Comparison of ENCODE assay signal across 1 fruit fly cellular context in the genomic region with DNA sequence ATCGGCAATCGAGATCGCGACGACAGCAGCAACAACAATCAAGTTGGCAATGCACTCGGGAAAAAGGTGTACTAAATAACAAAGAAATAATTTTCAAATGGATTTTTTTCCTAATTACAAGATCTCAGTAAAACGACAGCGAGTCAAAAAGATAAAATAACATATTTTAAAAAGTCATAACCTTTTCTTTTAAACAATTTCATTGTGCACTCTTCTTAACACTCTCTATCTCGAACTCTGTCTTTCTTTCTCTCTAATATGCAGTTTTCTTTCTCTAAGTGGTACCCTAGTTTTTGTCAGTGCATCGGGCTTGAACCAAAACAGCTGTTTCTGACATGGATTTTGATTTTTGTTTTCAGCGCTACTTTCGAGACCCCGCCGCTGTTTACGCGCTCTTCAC.
A peak's percentile ranks its signal among the peaks of the same experiment; 100 is the strongest.
TF ChIP-seq lines count a peak whose summit lies in the region.

No protein-coding gene starts in this region.

TF ChIP-seq in whole organism, embryonic, 481 proteins besides CTCF, POLR2A, EP300 and RAD21 (continued from another document and continues in another):
- TF ChIP-seq MTF-1 (GFP tag; optimal IDR thresholded peaks at IDR 0.05; lab: Kevin White, UChicago; ENCODE audit: borderline replicate concordance) = no peak
- TF ChIP-seq trem (tag; optimal IDR thresholded peaks at IDR 0.05; lab: Kevin White, UChicago) = peak; percentile 34
- TF ChIP-seq Sox102F (GFP tag; optimal IDR thresholded peaks at IDR 0.05; lab: Kevin White, UChicago) = peak; percentile 84
- TF ChIP-seq az2 (GFP tag; optimal IDR thresholded peaks at IDR 0.05; lab: Kevin White, UChicago) = peak; percentile 57
- TF ChIP-seq emc (GFP tag; optimal IDR thresholded peaks at IDR 0.05; lab: Kevin White, UChicago) = peak; percentile 67
- TF ChIP-seq toy (GFP tag; IDR thresholded peaks at IDR 0.05; lab: Robert Waterston, UW) = peak; percentile 23; the same call in 1 of the 2 replicates
- TF ChIP-seq peb (GFP tag; IDR thresholded peaks at IDR 0.05; lab: Robert Waterston, UW) = peak; percentile 32; the same call in 1 of the 2 replicates
- peak; percentile 74 for TF ChIP-seq HHEX (GFP tag; optimal IDR thresholded peaks at IDR 0.05; lab: Kevin White, UChicago)
- TF ChIP-seq CrebB (tag; optimal IDR thresholded peaks at IDR 0.05; lab: Kevin White, UChicago) = peak; percentile 49
- TF ChIP-seq CG31224 (GFP tag; IDR thresholded peaks at IDR 0.05; lab: Robert Waterston, UW) = peak; percentile 74
- peak; percentile 48 for TF ChIP-seq CG7928 (GFP tag; optimal IDR thresholded peaks at IDR 0.05; lab: Kevin White, UChicago)
- peak; percentile 41 for TF ChIP-seq CG15696 (tag; optimal IDR thresholded peaks at IDR 0.05; lab: Kevin White, UChicago)
- peak; percentile 74 for TF ChIP-seq CG18262 (tag; optimal IDR thresholded peaks at IDR 0.05; lab: Kevin White, UChicago)
- no peak for TF ChIP-seq pzg (GFP tag; optimal IDR thresholded peaks at IDR 0.05; lab: Kevin White, UChicago)
- peak in 1 of 2 experiments; percentile 63 for TF ChIP-seq bsh (GFP tag; optimal IDR thresholded peaks at IDR 0.05; lab: Kevin White, UChicago)
- TF ChIP-seq seq (GFP tag; IDR thresholded peaks at IDR 0.05; lab: Robert Waterston, UW) = peak; percentile 67; the same call in 1 of the 2 replicates
- peak; percentile 67 for TF ChIP-seq sug (tag; optimal IDR thresholded peaks at IDR 0.05; lab: Kevin White, UChicago)
- TF ChIP-seq CG11696 (GFP tag; IDR thresholded peaks at IDR 0.05; lab: Robert Waterston, UW) = no peak
- TF ChIP-seq amos (GFP tag; IDR thresholded peaks at IDR 0.05; lab: Robert Waterston, UW; ENCODE audit: partially characterized antibody) = no peak
- TF ChIP-seq Xbp1 (GFP tag; optimal IDR thresholded peaks at IDR 0.05; lab: Kevin White, UChicago) = peak; percentile 71
- TF ChIP-seq CG6813 (GFP tag; optimal IDR thresholded peaks at IDR 0.05; lab: Kevin White, UChicago) = peak; percentile 55
- no peak for TF ChIP-seq HLHmδ (GFP tag; optimal IDR thresholded peaks at IDR 0.05; lab: Kevin White, UChicago)
- TF ChIP-seq corto (GFP tag; optimal IDR thresholded peaks at IDR 0.05; lab: Kevin White, UChicago) = no peak
- TF ChIP-seq Ets65A (GFP tag; lab: Kevin White, UChicago) = peak; percentile 96
- TF ChIP-seq CG12744 (GFP tag; optimal IDR thresholded peaks at IDR 0.05; lab: Kevin White, UChicago) = peak; percentile 65
- TF ChIP-seq Ptx1 (GFP tag; IDR thresholded peaks at IDR 0.05; lab: Robert Waterston, UW) = peak; percentile 85
- TF ChIP-seq CG10959 (GFP tag; IDR thresholded peaks at IDR 0.05; lab: Robert Waterston, UW) = no peak
- no peak for TF ChIP-seq CG8290 (GFP tag; optimal IDR thresholded peaks at IDR 0.05; lab: Kevin White, UChicago)
- TF ChIP-seq CG8290 (tag; optimal IDR thresholded peaks at IDR 0.05; lab: Kevin White, UChicago) = no peak
- TF ChIP-seq CG12299 (tag; optimal IDR thresholded peaks at IDR 0.05; lab: Kevin White, UChicago) = peak; percentile 59
- peak; percentile 78 for TF ChIP-seq CG12659 (GFP tag; optimal IDR thresholded peaks at IDR 0.05; lab: Kevin White, UChicago)
- peak; percentile 50 for TF ChIP-seq twi (tag; optimal IDR thresholded peaks at IDR 0.05; lab: Kevin White, UChicago)
- TF ChIP-seq gcm2 (GFP tag; optimal IDR thresholded peaks at IDR 0.05; lab: Kevin White, UChicago) = peak; percentile 50
- TF ChIP-seq CG9727 (GFP tag; optimal IDR thresholded peaks at IDR 0.05; lab: Kevin White, UChicago) = peak; percentile 74
- peak; percentile 80 for TF ChIP-seq Atf6 (GFP tag; IDR thresholded peaks at IDR 0.05; lab: Robert Waterston, UW)
- peak; percentile 25 for TF ChIP-seq kay (GFP tag; optimal IDR thresholded peaks at IDR 0.05; lab: Kevin White, UChicago)
- TF ChIP-seq nau (GFP tag; optimal IDR thresholded peaks at IDR 0.05; lab: Kevin White, UChicago) = peak; percentile 56
- peak; percentile 88 for TF ChIP-seq CG11504 (tag; optimal IDR thresholded peaks at IDR 0.05; lab: Kevin White, UChicago)
- peak; percentile 61 for TF ChIP-seq CG12219 (GFP tag; optimal IDR thresholded peaks at IDR 0.05; lab: Kevin White, UChicago)
- no peak for TF ChIP-seq CG14965 (GFP tag; optimal IDR thresholded peaks at IDR 0.05; lab: Kevin White, UChicago; ENCODE audit: borderline replicate concordance)
- peak; percentile 37 for TF ChIP-seq sd (tag; optimal IDR thresholded peaks at IDR 0.05; lab: Kevin White, UChicago)
- no peak for TF ChIP-seq tna (GFP tag; IDR thresholded peaks at IDR 0.05; lab: Robert Waterston, UW; ENCODE audit: partially characterized antibody)
- TF ChIP-seq gsb-n (tag; optimal IDR thresholded peaks at IDR 0.05; lab: Kevin White, UChicago) = peak; percentile 43
- TF ChIP-seq CG12236 (GFP tag; optimal IDR thresholded peaks at IDR 0.05; lab: Kevin White, UChicago) = peak; percentile 36
- TF ChIP-seq slp2 (GFP tag; optimal IDR thresholded peaks at IDR 0.05; lab: Kevin White, UChicago) = peak; percentile 54
- TF ChIP-seq dpn (GFP tag; optimal IDR thresholded peaks at IDR 0.05; lab: Kevin White, UChicago) = peak; percentile 68 to 81
- peak; percentile 50 for TF ChIP-seq gcm (GFP tag; optimal IDR thresholded peaks at IDR 0.05; lab: Kevin White, UChicago)
- TF ChIP-seq D (optimal IDR thresholded peaks at IDR 0.05; lab: Kevin White, UChicago) = no peak
- TF ChIP-seq D (GFP tag; optimal IDR thresholded peaks at IDR 0.05; lab: Kevin White, UChicago) = peak; percentile 64
- TF ChIP-seq mld (GFP tag; IDR thresholded peaks at IDR 0.05; lab: Robert Waterston, UW; ENCODE audit: partially characterized antibody) = no peak
- no peak for TF ChIP-seq pfk (GFP tag; optimal IDR thresholded peaks at IDR 0.05; lab: Kevin White, UChicago)
- peak; percentile 66 for TF ChIP-seq zfh2 (GFP tag; optimal IDR thresholded peaks at IDR 0.05; lab: Kevin White, UChicago)
- TF ChIP-seq tap (tag; optimal IDR thresholded peaks at IDR 0.05; lab: Kevin White, UChicago) = peak; percentile 68
- TF ChIP-seq Mrtf (GFP tag; IDR thresholded peaks at IDR 0.05; lab: Robert Waterston, UW) = peak; percentile 64; the same call in 1 of the 3 replicates
- peak; percentile 75 for TF ChIP-seq Abd-B (GFP tag; optimal IDR thresholded peaks at IDR 0.05; lab: Kevin White, UChicago)
- TF ChIP-seq fru (optimal IDR thresholded peaks at IDR 0.05; lab: Kevin White, UChicago) = no peak
- TF ChIP-seq Scr (GFP tag; IDR thresholded peaks at IDR 0.05; lab: Robert Waterston, UW; ENCODE audit: partially characterized antibody) = no peak
- peak; percentile 52 for TF ChIP-seq CG9876 (GFP tag; optimal IDR thresholded peaks at IDR 0.05; lab: Kevin White, UChicago)
- TF ChIP-seq gro (GFP tag; optimal IDR thresholded peaks at IDR 0.05; lab: Kevin White, UChicago) = peak; percentile 66
- TF ChIP-seq CG34224 (GFP tag; IDR thresholded peaks at IDR 0.05; lab: Robert Waterston, UW; ENCODE audit: partially characterized antibody) = no peak
- peak; percentile 43 for TF ChIP-seq run (tag; optimal IDR thresholded peaks at IDR 0.05; lab: Kevin White, UChicago)
- peak; percentile 67; the same call in 1 of the 2 replicates for TF ChIP-seq stc (GFP tag; IDR thresholded peaks at IDR 0.05; lab: Robert Waterston, UW)
- TF ChIP-seq CG4730 (GFP tag; IDR thresholded peaks at IDR 0.05; lab: Robert Waterston, UW) = peak; percentile 24; the same call in 1 of the 2 replicates
- TF ChIP-seq CG4282 (GFP tag; optimal IDR thresholded peaks at IDR 0.05; lab: Kevin White, UChicago) = peak; percentile 12
- TF ChIP-seq Dip3 (GFP tag; optimal IDR thresholded peaks at IDR 0.05; lab: Kevin White, UChicago) = peak; percentile 54
- peak; percentile 12 for TF ChIP-seq Atf3 (GFP tag; optimal IDR thresholded peaks at IDR 0.05; lab: Kevin White, UChicago)
- peak in 1 of 2 experiments; percentile 78 for TF ChIP-seq Dfd (GFP tag; optimal IDR thresholded peaks at IDR 0.05; lab: Kevin White, UChicago)
- no peak for TF ChIP-seq bbx (GFP tag; IDR thresholded peaks at IDR 0.05; lab: Robert Waterston, UW; ENCODE audit: partially characterized antibody)
- no peak for TF ChIP-seq CG6654 (GFP tag; optimal IDR thresholded peaks at IDR 0.05; lab: Kevin White, UChicago)
- peak; percentile 94 for TF ChIP-seq CG9215 (GFP tag; IDR thresholded peaks at IDR 0.05; lab: Robert Waterston, UW)
- peak; percentile 69 for TF ChIP-seq bab2 (GFP tag; optimal IDR thresholded peaks at IDR 0.05; lab: Kevin White, UChicago)
- peak; percentile 61 for TF ChIP-seq ewg (GFP tag; optimal IDR thresholded peaks at IDR 0.05; lab: Kevin White, UChicago)
- peak; percentile 64 for TF ChIP-seq org-1 (GFP tag; optimal IDR thresholded peaks at IDR 0.05; lab: Kevin White, UChicago)
- TF ChIP-seq CG2120 (GFP tag; optimal IDR thresholded peaks at IDR 0.05; lab: Kevin White, UChicago) = peak; percentile 81
- TF ChIP-seq zen (tag; optimal IDR thresholded peaks at IDR 0.05; lab: Kevin White, UChicago) = peak; percentile 54
- peak in 1 of 2 experiments; percentile 23 for TF ChIP-seq Hr78 (GFP tag; optimal IDR thresholded peaks at IDR 0.05; lab: Kevin White, UChicago)
- peak; percentile 45 for TF ChIP-seq Jarid2 (GFP tag; optimal IDR thresholded peaks at IDR 0.05; lab: Kevin White, UChicago)
- peak; percentile 47 for TF ChIP-seq CG8944 (GFP tag; optimal IDR thresholded peaks at IDR 0.05; lab: Kevin White, UChicago)
- peak; percentile 28 for TF ChIP-seq exex (tag; optimal IDR thresholded peaks at IDR 0.05; lab: Kevin White, UChicago)
- TF ChIP-seq gt (GFP tag; IDR thresholded peaks at IDR 0.05; lab: Robert Waterston, UW) = no peak
- TF ChIP-seq H2.0 (GFP tag; IDR thresholded peaks at IDR 0.05; lab: Robert Waterston, UW) = peak; percentile 61
- TF ChIP-seq kah (GFP tag; optimal IDR thresholded peaks at IDR 0.05; lab: Kevin White, UChicago) = peak; percentile 36
- TF ChIP-seq en (GFP tag; optimal IDR thresholded peaks at IDR 0.05; lab: Kevin White, UChicago) = peak; percentile 58
- TF ChIP-seq CG31441 (GFP tag; IDR thresholded peaks at IDR 0.05; lab: Robert Waterston, UW) = peak; percentile 84
- TF ChIP-seq tgo (GFP tag; IDR thresholded peaks at IDR 0.05; lab: Robert Waterston, UW) = peak; percentile 77; the same call in 2 of the 3 replicates
- TF ChIP-seq Rfx (GFP tag; IDR thresholded peaks at IDR 0.05; lab: Robert Waterston, UW) = peak; percentile 86
- TF ChIP-seq CG13296 (GFP tag; optimal IDR thresholded peaks at IDR 0.05; lab: Kevin White, UChicago) = peak; percentile 78
- TF ChIP-seq bowl (GFP tag; IDR thresholded peaks at IDR 0.05; lab: Robert Waterston, UW) = no peak
- peak; percentile 70 for TF ChIP-seq ems (GFP tag; optimal IDR thresholded peaks at IDR 0.05; lab: Kevin White, UChicago)
- TF ChIP-seq D19A (tag; optimal IDR thresholded peaks at IDR 0.05; lab: Kevin White, UChicago) = peak; percentile 67
- TF ChIP-seq danr (GFP tag; IDR thresholded peaks at IDR 0.05; lab: Robert Waterston, UW) = peak; percentile 71
- peak; percentile 76 for TF ChIP-seq CG17359 (tag; optimal IDR thresholded peaks at IDR 0.05; lab: Kevin White, UChicago)
- TF ChIP-seq disco-r (GFP tag; optimal IDR thresholded peaks at IDR 0.05; lab: Kevin White, UChicago) = peak; percentile 28
- TF ChIP-seq PHDP (tag; optimal IDR thresholded peaks at IDR 0.05; lab: Kevin White, UChicago) = peak; percentile 82
- no peak for TF ChIP-seq Doc3 (GFP tag; IDR thresholded peaks at IDR 0.05; lab: Robert Waterston, UW; ENCODE audit: partially characterized antibody)
- peak; percentile 72 for TF ChIP-seq pnt (GFP tag; optimal IDR thresholded peaks at IDR 0.05; lab: Kevin White, UChicago)
- TF ChIP-seq aop (GFP tag; IDR thresholded peaks at IDR 0.05; lab: Robert Waterston, UW) = no peak
- peak; percentile 64 for TF ChIP-seq Side (GFP tag; optimal IDR thresholded peaks at IDR 0.05; lab: Kevin White, UChicago)
- TF ChIP-seq ase (GFP tag; IDR thresholded peaks at IDR 0.05; lab: Robert Waterston, UW) = peak; percentile 60; the same call in 2 of the 3 replicates
- peak; percentile 72 for TF ChIP-seq CG13624 (GFP tag; optimal IDR thresholded peaks at IDR 0.05; lab: Kevin White, UChicago)
- TF ChIP-seq ssp (GFP tag; IDR thresholded peaks at IDR 0.05; lab: Robert Waterston, UW) = peak; percentile 54
- TF ChIP-seq Hr51 (GFP tag; optimal IDR thresholded peaks at IDR 0.05; lab: Kevin White, UChicago) = peak; percentile 60 to 90
- TF ChIP-seq ash1 (GFP tag; optimal IDR thresholded peaks at IDR 0.05; lab: Kevin White, UChicago) = no peak
- TF ChIP-seq CG1233 (GFP tag; optimal IDR thresholded peaks at IDR 0.05; lab: Kevin White, UChicago) = peak; percentile 64
- TF ChIP-seq zf30C (GFP tag; optimal IDR thresholded peaks at IDR 0.05; lab: Kevin White, UChicago) = peak; percentile 18
- TF ChIP-seq ci (GFP tag; IDR thresholded peaks at IDR 0.05; lab: Robert Waterston, UW) = peak; percentile 64; the same call in 1 of the 3 replicates
- TF ChIP-seq CG42726 (GFP tag; IDR thresholded peaks at IDR 0.05; lab: Robert Waterston, UW; ENCODE audit: partially characterized antibody) = no peak
- TF ChIP-seq CG4820 (GFP tag; optimal IDR thresholded peaks at IDR 0.05; lab: Kevin White, UChicago) = peak; percentile 72
- TF ChIP-seq Dll (GFP tag; IDR thresholded peaks at IDR 0.05; lab: Robert Waterston, UW; ENCODE audit: partially characterized antibody) = no peak
- peak; percentile 69 for TF ChIP-seq ranshi (GFP tag; IDR thresholded peaks at IDR 0.05; lab: Robert Waterston, UW)
- peak; percentile 58 for TF ChIP-seq CG12104 (GFP tag; optimal IDR thresholded peaks at IDR 0.05; lab: Kevin White, UChicago)
- TF ChIP-seq Sin3A (optimal IDR thresholded peaks at IDR 0.05; lab: Kevin White, UChicago) = no peak
- TF ChIP-seq al (GFP tag; IDR thresholded peaks at IDR 0.05; lab: Robert Waterston, UW) = peak; percentile 71
- no peak for TF ChIP-seq bigmax (GFP tag; optimal IDR thresholded peaks at IDR 0.05; lab: Kevin White, UChicago)
- 0 out of 2 replicates have a peak, but pooled peaks have one; percentile 6 for TF ChIP-seq dati (GFP tag; IDR thresholded peaks at IDR 0.05; lab: Robert Waterston, UW)
- TF ChIP-seq CG7357 (GFP tag; IDR thresholded peaks at IDR 0.05; lab: Robert Waterston, UW) = peak; percentile 74; the same call in 2 of the 3 replicates
- TF ChIP-seq CG16813 (GFP tag; IDR thresholded peaks at IDR 0.05; lab: Robert Waterston, UW; ENCODE audit: partially characterized antibody) = no peak
- TF ChIP-seq da (GFP tag; optimal IDR thresholded peaks at IDR 0.05; lab: Kevin White, UChicago) = peak; percentile 36
- peak; percentile 54; the same call in 1 of the 3 replicates for TF ChIP-seq CG3726 (GFP tag; IDR thresholded peaks at IDR 0.05; lab: Robert Waterston, UW)
- no peak for TF ChIP-seq Gsc (GFP tag; IDR thresholded peaks at IDR 0.05; lab: Robert Waterston, UW)
- no peak for TF ChIP-seq yki (optimal IDR thresholded peaks at IDR 0.05; lab: Kevin White, UChicago)
- TF ChIP-seq p53 (GFP tag; optimal IDR thresholded peaks at IDR 0.05; lab: Kevin White, UChicago) = no peak
- TF ChIP-seq pros (GFP tag; optimal IDR thresholded peaks at IDR 0.05; lab: Kevin White, UChicago) = no peak
- peak; percentile 25 for TF ChIP-seq Vsx1 (GFP tag; optimal IDR thresholded peaks at IDR 0.05; lab: Kevin White, UChicago)
